Fruit fly (Drosophila melanogaster) S2 (cell line): Measurements from ENCODE around the gene mirr.

Experiments used
- CG8478 ChIP-seq: fragments of >200 bp; optimal IDR thresholded peaks from 2 replicates; lab custom pipeline; 2018
- CTCF ChIP-seq, 2 experiments: fragments of >200 bp; optimal IDR thresholded peaks; 2 replicates each; lab custom pipeline; 2018

mirr gene

dm6 chr3L:12692881-12693752 is at the start of gene mirr:
Gene mirr, plus strand, starts transcription at chr3L:12693639.
- TF ChIP-seq CTCF (optimal IDR thresholded peaks at IDR 0.05; lab: Kevin White, UChicago) (no peak), CG8478 (lab: Kevin White, UChicago) (peak; percentile 73)

dm6 chr3L:12643820-12644744 is 49.4 kb upstream of the mirr start:
- no peak for TF ChIP-seq CTCF (optimal IDR thresholded peaks at IDR 0.05; lab: Kevin White, UChicago)
- no peak for TF ChIP-seq CG8478 (lab: Kevin White, UChicago)

dm6 chr3L:12646102-12646501 is 47.3 kb upstream of the mirr start:
- TF ChIP-seq CTCF (optimal IDR thresholded peaks at IDR 0.05; lab: Kevin White, UChicago) = no peak
- no peak for TF ChIP-seq CG8478 (lab: Kevin White, UChicago)

- TF ChIP-seq CG8478 (lab: Kevin White, UChicago) = no peak
- TF ChIP-seq CTCF (optimal IDR thresholded peaks at IDR 0.05; lab: Kevin White, UChicago) = no peak
These were observed 46.1 kb upstream of the mirr start for dm6 chr3L:12647300-12647699.

- TF ChIP-seq CTCF (optimal IDR thresholded peaks at IDR 0.05; lab: Kevin White, UChicago) (no peak), CG8478 (lab: Kevin White, UChicago) (no peak)
These were observed 44.2 kb upstream of the mirr start for dm6 chr3L:12649031-12649765.

dm6 chr3L:12651544-12651943 is 41.9 kb upstream of the mirr start:
- no peak for TF ChIP-seq CTCF (optimal IDR thresholded peaks at IDR 0.05; lab: Kevin White, UChicago)
- no peak for TF ChIP-seq CG8478 (lab: Kevin White, UChicago)

dm6 chr3L:12652657-12653056 is 40.8 kb upstream of the mirr start:
- TF ChIP-seq CTCF (optimal IDR thresholded peaks at IDR 0.05; lab: Kevin White, UChicago) (no peak), CG8478 (lab: Kevin White, UChicago) (no peak)

- TF ChIP-seq CTCF (optimal IDR thresholded peaks at IDR 0.05; lab: Kevin White, UChicago) (peak in 1 of 2 experiments; percentile 3), CG8478 (lab: Kevin White, UChicago) (no peak)
These were observed 40.3 kb upstream of the mirr start for dm6 chr3L:12653124-12653523.

dm6 chr3L:12656073-12656664 is 37.3 kb upstream of the mirr start:
- TF ChIP-seq CG8478 (lab: Kevin White, UChicago) (no peak), CTCF (optimal IDR thresholded peaks at IDR 0.05; lab: Kevin White, UChicago) (no peak)

- no peak for TF ChIP-seq CG8478 (lab: Kevin White, UChicago)
These were observed 35.5 kb upstream of the mirr start for dm6 chr3L:12657977-12658376.

dm6 chr3L:12667534-12667933 is 25.9 kb upstream of the mirr start:
- peak in 1 of 2 experiments; percentile 20 for TF ChIP-seq CTCF (optimal IDR thresholded peaks at IDR 0.05; lab: Kevin White, UChicago)
- no peak for TF ChIP-seq CG8478 (lab: Kevin White, UChicago)

dm6 chr3L:12667998-12668616 is 25.3 kb upstream of the mirr start:
- TF ChIP-seq CG8478 (lab: Kevin White, UChicago) (no peak), CTCF (optimal IDR thresholded peaks at IDR 0.05; lab: Kevin White, UChicago) (peak; percentile 84 to 85)

dm6 chr3L:12672748-12673288 is 20.6 kb upstream of the mirr start:
- TF ChIP-seq CTCF (optimal IDR thresholded peaks at IDR 0.05; lab: Kevin White, UChicago) = no peak
- TF ChIP-seq CG8478 (lab: Kevin White, UChicago) = no peak
